Worm (Caenorhabditis elegans): ENCODE results near the gene str-61.

str-61 gene

DNA sequence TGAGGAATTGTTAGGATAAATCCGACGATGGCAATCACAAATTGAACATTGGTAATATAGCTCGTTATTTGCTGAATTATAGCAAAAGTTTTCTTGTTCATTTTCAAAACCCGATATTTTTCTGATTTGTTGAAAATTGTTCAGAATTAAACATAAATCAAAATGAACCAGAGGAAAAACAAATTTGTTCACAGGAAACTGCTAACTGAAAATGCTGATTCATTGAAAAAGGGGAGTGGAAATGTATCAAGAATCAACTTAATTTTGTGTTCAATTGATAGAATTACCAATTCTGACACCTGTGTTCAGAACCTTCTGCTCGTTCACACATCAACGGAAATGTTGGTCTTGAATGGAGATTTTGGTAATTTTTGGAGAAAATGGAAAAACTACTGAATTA, 27.5 kb downstream of the str-61 start, which contains the start of gene srw-77:
srw-77 (minus strand) TSS at position 101 of the 400 bp plus-strand sequence.
- no peak for TF ChIP-seq ztf-23 (GFP tag; IDR thresholded peaks at IDR 0.05)
- TF ChIP-seq tab-1 (GFP tag; IDR thresholded peaks at IDR 0.05): no peak
- no peak for TF ChIP-seq T22C8.4 (GFP tag; IDR thresholded peaks at IDR 0.05)
- no peak for TF ChIP-seq med-1 (GFP tag; optimal IDR thresholded peaks at IDR 0.05; ENCODE audit: insufficient read depth)
- no peak for TF ChIP-seq klf-2 (GFP tag; conservative IDR thresholded peaks at IDR 0.05)
- no peak for TF ChIP-seq cog-1 (tag; optimal IDR thresholded peaks at IDR 0.05)
- TF ChIP-seq ztf-29 (GFP tag; IDR thresholded peaks at IDR 0.05): no peak
- TF ChIP-seq flt-1 (GFP tag; IDR thresholded peaks at IDR 0.05): no peak
- TF ChIP-seq ref-1 (GFP tag; conservative IDR thresholded peaks at IDR 0.05): no peak

DNA sequence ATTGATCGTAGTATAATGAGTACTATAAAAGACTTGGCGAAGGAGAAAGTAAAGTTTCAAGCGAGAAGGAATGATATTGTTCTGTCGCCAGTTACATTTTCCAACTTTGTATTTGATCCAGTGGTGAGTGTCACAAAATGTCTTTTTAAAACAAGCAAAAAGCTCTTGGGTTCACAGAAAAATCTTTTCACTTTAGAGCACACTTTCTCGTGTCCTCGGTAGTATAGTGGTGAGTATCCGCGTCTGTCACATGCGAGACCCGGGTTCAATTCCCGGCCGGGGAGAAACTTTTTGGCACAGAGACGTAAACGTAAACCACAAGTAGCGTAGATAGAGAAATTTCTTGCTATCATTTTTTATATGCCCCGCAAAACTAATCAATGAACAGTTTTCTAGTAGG, 30.7 kb downstream of the str-61 start:
- no peak for TF ChIP-seq klf-2 (GFP tag; conservative IDR thresholded peaks at IDR 0.05)
- no peak for TF ChIP-seq ztf-29 (GFP tag; IDR thresholded peaks at IDR 0.05)
- no peak for TF ChIP-seq T22C8.4 (GFP tag; IDR thresholded peaks at IDR 0.05)
- no peak for TF ChIP-seq med-1 (GFP tag; optimal IDR thresholded peaks at IDR 0.05; ENCODE audit: insufficient read depth)
- TF ChIP-seq tab-1 (GFP tag; IDR thresholded peaks at IDR 0.05): no peak
- TF ChIP-seq ztf-23 (GFP tag; IDR thresholded peaks at IDR 0.05): no peak
- TF ChIP-seq ref-1 (GFP tag; conservative IDR thresholded peaks at IDR 0.05): no peak
- no peak for TF ChIP-seq cog-1 (tag; optimal IDR thresholded peaks at IDR 0.05)
- TF ChIP-seq flt-1 (GFP tag; IDR thresholded peaks at IDR 0.05): no peak

DNA sequence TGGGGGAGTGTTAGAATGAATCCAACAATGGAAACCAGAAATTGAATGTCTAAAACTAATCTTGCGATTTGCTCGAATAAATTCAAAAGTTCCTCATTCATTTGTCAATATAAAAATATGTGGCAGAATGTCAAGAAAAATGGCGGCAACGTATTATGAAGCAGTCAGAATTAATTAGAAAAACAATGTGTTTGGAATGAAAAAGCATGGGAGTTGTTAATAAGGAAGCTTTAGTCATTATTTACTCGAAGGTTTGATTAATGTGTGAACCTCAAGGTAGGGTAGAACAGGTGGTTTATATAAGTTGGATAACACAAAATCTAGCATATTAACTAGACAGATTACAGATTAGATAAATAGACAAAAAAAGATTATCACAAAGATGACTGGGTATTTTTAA, 32.9 kb downstream of the str-61 start, which contains the start of gene srw-76:
srw-76 (minus strand) TSS at position 101 of the 400 bp plus-strand sequence.
- no peak for TF ChIP-seq ref-1 (GFP tag; conservative IDR thresholded peaks at IDR 0.05)
- TF ChIP-seq cog-1 (tag; optimal IDR thresholded peaks at IDR 0.05): no peak
- TF ChIP-seq tab-1 (GFP tag; IDR thresholded peaks at IDR 0.05): no peak
- TF ChIP-seq med-1 (GFP tag; optimal IDR thresholded peaks at IDR 0.05; ENCODE audit: insufficient read depth): no peak
- TF ChIP-seq ztf-29 (GFP tag; IDR thresholded peaks at IDR 0.05): no peak
- TF ChIP-seq klf-2 (GFP tag; conservative IDR thresholded peaks at IDR 0.05): no peak
- no peak for TF ChIP-seq T22C8.4 (GFP tag; IDR thresholded peaks at IDR 0.05)
- TF ChIP-seq flt-1 (GFP tag; IDR thresholded peaks at IDR 0.05): no peak
- TF ChIP-seq ztf-23 (GFP tag; IDR thresholded peaks at IDR 0.05): no peak

DNA sequence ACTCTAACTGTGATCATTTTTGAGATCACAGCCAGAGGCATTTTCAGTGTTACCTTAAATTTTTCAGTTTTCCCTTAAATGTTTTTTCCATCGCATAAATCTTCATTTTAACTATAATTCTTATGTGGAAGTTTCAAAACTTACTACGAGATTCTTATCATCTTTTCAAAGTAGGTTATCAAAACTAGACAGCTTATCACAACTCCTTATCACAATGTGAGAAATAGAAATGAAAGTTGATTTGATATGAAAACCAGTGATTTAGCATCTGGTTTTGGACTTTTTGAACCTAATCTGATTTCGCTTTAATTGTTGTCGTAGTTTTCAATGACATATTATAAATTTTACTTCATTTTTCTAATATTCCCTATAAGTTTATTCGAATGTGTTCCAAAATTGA, 35.2 kb downstream of the str-61 start, which contains the start of gene mltn-11:
mltn-11 (plus strand) TSS at position 276 of the 400 bp plus-strand sequence.
- TF ChIP-seq ztf-29 (GFP tag; IDR thresholded peaks at IDR 0.05): no peak

DNA sequence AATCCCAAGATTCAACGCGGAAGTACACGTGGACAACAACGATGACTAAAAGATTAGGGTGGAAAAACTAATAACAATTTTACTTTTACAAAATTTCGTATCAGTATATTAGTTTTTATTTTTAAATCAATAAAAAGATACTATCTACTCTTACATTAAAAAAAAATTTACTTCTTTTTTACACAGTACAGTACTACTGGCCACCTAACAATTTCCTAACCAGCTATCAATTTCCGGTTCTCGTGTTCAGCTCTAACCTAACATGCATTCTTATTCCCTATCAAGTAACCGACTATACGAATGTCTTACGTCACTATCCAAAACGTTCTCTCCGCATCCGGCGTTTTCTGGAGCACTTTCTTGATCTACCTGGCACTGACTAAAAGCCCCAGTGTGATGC, 41.5 kb downstream of the str-61 start, which contains the start of gene srd-21:
srd-21 (plus strand) TSS at position 301 of the 400 bp plus-strand sequence.
- TF ChIP-seq klf-2 (GFP tag; conservative IDR thresholded peaks at IDR 0.05) (no peak), cog-1 (tag; optimal IDR thresholded peaks at IDR 0.05) (no peak), flt-1 (GFP tag; IDR thresholded peaks at IDR 0.05) (no peak), med-1 (GFP tag; optimal IDR thresholded peaks at IDR 0.05; ENCODE audit: insufficient read depth) (no peak), T22C8.4 (GFP tag; IDR thresholded peaks at IDR 0.05) (no peak), ztf-23 (GFP tag; IDR thresholded peaks at IDR 0.05) (no peak), tab-1 (GFP tag; IDR thresholded peaks at IDR 0.05) (no peak), ref-1 (GFP tag; conservative IDR thresholded peaks at IDR 0.05) (no peak), ztf-29 (GFP tag; IDR thresholded peaks at IDR 0.05) (no peak)

DNA sequence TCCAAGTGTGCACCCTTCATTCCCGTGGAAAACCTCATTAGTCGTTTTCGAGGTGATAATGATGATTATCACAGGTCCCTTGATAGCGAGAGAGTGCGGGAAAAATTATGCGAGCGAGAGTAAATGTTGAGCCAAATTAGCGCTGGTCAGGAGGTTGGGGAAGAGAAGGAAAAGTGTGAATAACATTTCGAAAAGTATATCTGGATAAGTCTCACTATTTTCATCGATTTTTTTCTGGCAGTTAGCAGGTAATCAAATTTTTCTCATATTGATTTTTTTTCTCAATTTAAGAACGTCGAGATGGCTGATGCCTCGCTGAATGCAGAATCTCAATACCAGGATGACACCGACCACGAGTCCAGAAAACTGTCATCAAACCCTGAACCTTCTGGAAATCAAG, 42.1 kb downstream of the str-61 start, which contains the start of gene W06G6.2:
W06G6.2 (plus strand) TSS at position 301 of the 400 bp plus-strand sequence.
- no peak for TF ChIP-seq med-1 (GFP tag; optimal IDR thresholded peaks at IDR 0.05; ENCODE audit: insufficient read depth)
- TF ChIP-seq tab-1 (GFP tag; IDR thresholded peaks at IDR 0.05): no peak
- TF ChIP-seq cog-1 (tag; optimal IDR thresholded peaks at IDR 0.05): no peak
- TF ChIP-seq T22C8.4 (GFP tag; IDR thresholded peaks at IDR 0.05): no peak
- TF ChIP-seq klf-2 (GFP tag; conservative IDR thresholded peaks at IDR 0.05): no peak
- no peak for TF ChIP-seq ztf-29 (GFP tag; IDR thresholded peaks at IDR 0.05)
- TF ChIP-seq flt-1 (GFP tag; IDR thresholded peaks at IDR 0.05): no peak
- TF ChIP-seq ztf-23 (GFP tag; IDR thresholded peaks at IDR 0.05): no peak
- no peak for TF ChIP-seq ref-1 (GFP tag; conservative IDR thresholded peaks at IDR 0.05)

DNA sequence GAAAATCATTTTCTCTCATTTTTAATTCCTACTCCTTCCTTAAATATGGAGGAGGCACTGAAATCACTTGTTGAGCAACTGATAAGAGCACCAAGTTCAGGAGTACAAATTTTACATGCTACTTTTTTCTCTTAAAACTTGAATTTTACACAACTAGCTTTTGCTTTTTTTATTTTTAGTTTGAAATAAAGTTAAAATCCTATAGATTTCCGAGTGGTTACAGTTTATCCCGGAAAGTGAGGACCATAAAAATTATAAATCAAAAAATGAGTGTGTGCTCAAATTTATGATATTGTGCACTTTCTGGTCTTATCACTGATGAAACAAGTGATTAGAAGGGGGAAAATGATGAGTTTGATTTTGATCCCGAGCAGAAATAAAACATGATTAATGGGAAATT, 43.1 kb downstream of the str-61 start, which contains the start of gene oac-53:
oac-53 (minus strand) TSS at position 9 of the 400 bp plus-strand sequence.
- no peak for TF ChIP-seq T22C8.4 (GFP tag; IDR thresholded peaks at IDR 0.05)
- TF ChIP-seq cog-1 (tag; optimal IDR thresholded peaks at IDR 0.05): no peak

DNA sequence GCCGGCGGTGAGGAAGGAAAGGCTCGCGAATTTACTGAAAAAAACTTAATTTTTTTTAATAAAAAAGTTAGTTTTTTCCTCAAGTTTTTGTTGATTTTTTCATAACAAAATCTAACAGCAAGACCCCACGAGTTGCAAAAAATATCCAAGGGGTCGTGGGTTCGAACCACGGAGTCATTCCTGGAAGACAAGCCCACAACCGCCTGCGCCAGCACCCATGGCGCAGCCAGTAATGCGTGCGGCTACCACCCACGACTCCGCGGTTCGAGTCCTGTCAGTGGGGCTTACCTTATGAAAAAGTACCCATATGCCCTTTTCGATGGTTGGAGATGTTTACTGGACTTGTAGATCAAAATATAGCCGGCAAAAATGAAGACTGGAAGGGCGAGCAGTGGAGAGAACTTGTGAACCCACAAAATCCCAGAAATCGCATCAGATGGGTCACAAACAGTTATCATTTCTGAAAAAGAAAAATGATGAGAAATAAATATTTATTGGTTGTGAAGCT, 48.3 kb downstream of the str-61 start, which contains the start of gene Y70C5A.2:
Y70C5A.2 (minus strand) TSS at position 458 of the 508 bp plus-strand sequence.
- TF ChIP-seq med-1 (GFP tag; optimal IDR thresholded peaks at IDR 0.05; ENCODE audit: insufficient read depth) (no peak), ztf-23 (GFP tag; IDR thresholded peaks at IDR 0.05) (no peak), klf-2 (GFP tag; conservative IDR thresholded peaks at IDR 0.05) (no peak), T22C8.4 (GFP tag; IDR thresholded peaks at IDR 0.05) (no peak), flt-1 (GFP tag; IDR thresholded peaks at IDR 0.05) (no peak), tab-1 (GFP tag; IDR thresholded peaks at IDR 0.05) (no peak), cog-1 (tag; optimal IDR thresholded peaks at IDR 0.05) (no peak), ztf-29 (GFP tag; IDR thresholded peaks at IDR 0.05) (no peak), ref-1 (GFP tag; conservative IDR thresholded peaks at IDR 0.05) (no peak)

DNA sequence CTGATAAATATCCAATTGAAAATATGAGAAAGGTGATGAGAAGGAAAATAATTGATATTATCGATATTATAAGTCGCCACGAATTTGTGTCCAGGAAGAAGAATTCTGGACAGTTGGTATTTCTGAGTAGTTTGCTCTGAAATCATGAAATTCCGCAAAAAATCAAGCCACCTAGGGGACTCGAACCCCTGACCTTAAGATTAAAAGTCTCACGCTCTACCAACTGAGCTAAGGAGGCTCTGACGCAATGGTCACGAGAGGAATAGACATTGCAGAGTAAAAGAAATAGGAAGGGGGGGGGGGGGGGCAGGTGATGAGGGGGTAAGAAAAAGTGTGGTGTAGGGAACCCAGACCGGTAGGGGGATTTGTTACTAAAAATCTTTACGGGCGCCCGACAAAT, 49.2 kb downstream of the str-61 start:
- TF ChIP-seq med-1 (GFP tag; optimal IDR thresholded peaks at IDR 0.05; ENCODE audit: insufficient read depth) (no peak), flt-1 (GFP tag; IDR thresholded peaks at IDR 0.05) (peak; percentile 84), ref-1 (GFP tag; conservative IDR thresholded peaks at IDR 0.05) (peak; percentile 52; the same call in 1 of the 2 replicates), tab-1 (GFP tag; IDR thresholded peaks at IDR 0.05) (peak; percentile 71; the same call in 1 of the 2 replicates)

DNA sequence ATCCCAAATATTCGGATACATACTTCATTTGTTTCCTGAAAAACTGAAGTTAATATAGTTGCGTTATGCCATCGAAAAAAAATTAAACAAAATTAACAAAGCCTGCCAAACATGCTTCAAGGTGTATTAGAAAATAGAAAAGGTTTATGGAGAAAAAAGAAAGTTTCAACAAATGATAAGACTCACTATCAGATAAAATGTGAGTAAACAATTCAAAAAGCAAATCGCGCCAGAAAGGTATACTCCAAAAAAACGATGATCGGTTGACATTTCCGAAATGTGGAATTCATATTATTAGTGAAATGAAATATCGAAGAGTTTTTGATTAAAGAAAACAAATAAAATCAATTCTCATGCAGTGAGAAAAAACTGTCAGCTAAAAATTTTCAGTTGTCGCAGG, 50.2 kb downstream of the str-61 start, which contains the start of gene Y70C5A.3:
Y70C5A.3 (minus strand) TSS at position 50 of the 400 bp plus-strand sequence.
- TF ChIP-seq med-1 (GFP tag; optimal IDR thresholded peaks at IDR 0.05; ENCODE audit: insufficient read depth) (no peak), T22C8.4 (GFP tag; IDR thresholded peaks at IDR 0.05) (no peak)
